Worm (Caenorhabditis elegans) whole organism, mixed stage, embryonic: ENCODE measurements around the gene B0244.10.

Source experiments
- M03D4.4 ChIP-seq: sonication (generic microtip); optimal IDR thresholded peaks from 2 replicates; lab custom pipeline; 2017; ENCODE audit warnings: mild to moderate bottlenecking, missing genetic modification characterization, missing compliant biosample characterization
- bed-3 ChIP-seq: fragments of 200-800 bp; sonication (Bioruptor generic); optimal IDR thresholded peaks from 3 replicates; lab custom pipeline; 2018; ENCODE audit warnings: mild to moderate bottlenecking, missing genetic modification characterization, moderate library complexity, missing compliant biosample characterization
- blmp-1 ChIP-seq: fragments of 150-350 bp; optimal IDR thresholded peaks from 2 replicates; lab custom pipeline; 2014; ENCODE audit warnings: missing biosample characterization, missing genetic modification characterization
- ceh-43 ChIP-seq: fragments of 200-800 bp; sonication (Bioruptor generic); optimal IDR thresholded peaks from 2 replicates; lab custom pipeline; 2018; ENCODE audit warnings: mild to moderate bottlenecking, missing genetic modification characterization, moderate library complexity, missing compliant biosample characterization
- ceh-83 ChIP-seq: fragments of 200-800 bp; sonication (Bioruptor generic); optimal IDR thresholded peaks from 2 replicates; lab custom pipeline; 2018; ENCODE audit warnings: mild to moderate bottlenecking, missing genetic modification characterization, missing compliant biosample characterization
- ces-1 ChIP-seq: fragments of 150-350 bp; optimal IDR thresholded peaks from 2 replicates; lab custom pipeline; 2014; ENCODE audit warnings: missing biosample characterization, missing genetic modification reagents, missing genetic modification characterization
- cnd-1 ChIP-seq: fragments of 200-800 bp; sonication (Bioruptor generic); optimal IDR thresholded peaks from 2 replicates; lab custom pipeline; 2018; ENCODE audit warnings: mild to moderate bottlenecking, missing genetic modification characterization, missing compliant biosample characterization
- elt-3 ChIP-seq: fragments of 150-350 bp; optimal IDR thresholded peaks from 2 replicates; lab custom pipeline; 2014; ENCODE audit warnings: missing biosample characterization, missing genetic modification characterization
- flh-1 ChIP-seq: fragments of 200-800 bp; sonication (Bioruptor generic); optimal IDR thresholded peaks from 2 replicates; lab custom pipeline; 2018; ENCODE audit warnings: mild to moderate bottlenecking, missing genetic modification characterization, moderate library complexity, missing compliant biosample characterization
- hlh-1 ChIP-seq: fragments of 150-350 bp; optimal IDR thresholded peaks from 2 replicates; lab custom pipeline; 2014; ENCODE audit warnings: missing biosample characterization, missing genetic modification reagents, missing genetic modification characterization
- lin-13 ChIP-seq: fragments of 150-350 bp; optimal IDR thresholded peaks from 2 replicates; lab custom pipeline; 2014; ENCODE audit warnings: missing biosample characterization, missing genetic modification characterization
- lin-32 ChIP-seq: fragments of 200-800 bp; sonication (Bioruptor generic); optimal IDR thresholded peaks from 2 replicates; lab custom pipeline; 2018; ENCODE audit warnings: mild to moderate bottlenecking, missing genetic modification characterization, missing compliant biosample characterization
- lsy-2 ChIP-seq: fragments of 150-350 bp; optimal IDR thresholded peaks from 2 replicates; lab custom pipeline; 2014; ENCODE audit warnings: missing biosample characterization, missing genetic modification characterization
- mab-5 ChIP-seq: fragments of 150-350 bp; optimal IDR thresholded peaks from 2 replicates; lab custom pipeline; 2014; ENCODE audit warnings: missing biosample characterization, missing genetic modification characterization
- mep-1 ChIP-seq: fragments of 150-350 bp; optimal IDR thresholded peaks from 2 replicates; lab custom pipeline; 2017; ENCODE audit warnings: missing biosample characterization, missing genetic modification reagents, missing genetic modification characterization, inconsistent platforms
- nhr-12 ChIP-seq: fragments of 150-350 bp; optimal IDR thresholded peaks from 2 replicates; lab custom pipeline; 2014; ENCODE audit warnings: missing biosample characterization, missing genetic modification characterization
- nhr-2 ChIP-seq: fragments of 150-350 bp; optimal IDR thresholded peaks from 2 replicates; lab custom pipeline; 2014; ENCODE audit warnings: missing biosample characterization, missing genetic modification characterization
- nhr-76 ChIP-seq: sonication (generic microtip); optimal IDR thresholded peaks from 2 replicates; lab custom pipeline; 2017; ENCODE audit warnings: missing biosample characterization, missing genetic modification characterization
- pha-4 ChIP-seq: fragments of 150-350 bp; optimal IDR thresholded peaks from 2 replicates; lab custom pipeline; 2018; ENCODE audit warnings: missing biosample characterization, missing genetic modification reagents, missing genetic modification characterization
- sem-2 ChIP-seq: fragments of 200-800 bp; sonication (Bioruptor generic); optimal IDR thresholded peaks from 2 replicates; lab custom pipeline; 2018; ENCODE audit warnings: mild to moderate bottlenecking, missing genetic modification characterization, missing compliant biosample characterization
- snpc-4 ChIP-seq: fragments of 150-350 bp; optimal IDR thresholded peaks from 2 replicates; lab custom pipeline; 2014; ENCODE audit warnings: missing biosample characterization, missing genetic modification characterization
- sptf-1 ChIP-seq: sonication (generic microtip); optimal IDR thresholded peaks from 2 replicates; lab custom pipeline; 2017; ENCODE audit warnings: mild to moderate bottlenecking, missing genetic modification characterization, moderate library complexity, missing compliant biosample characterization
- unc-120 ChIP-seq: sonication (generic microtip); optimal IDR thresholded peaks from 2 replicates; lab custom pipeline; 2017; ENCODE audit warnings: missing genetic modification characterization, missing compliant biosample characterization; ENCODE audit not compliant: poor library complexity, severe bottlenecking
- unc-62 ChIP-seq: fragments of 150-350 bp; optimal IDR thresholded peaks from 2 replicates; lab custom pipeline; 2014; ENCODE audit warnings: missing biosample characterization, missing genetic modification reagents, missing genetic modification characterization
- zip-8 ChIP-seq: fragments of 150-350 bp; optimal IDR thresholded peaks from 2 replicates; lab custom pipeline; 2014; ENCODE audit warnings: missing biosample characterization, missing genetic modification characterization
- ztf-11 ChIP-seq: fragments of 150-350 bp; optimal IDR thresholded peaks from 2 replicates; lab custom pipeline; 2014; ENCODE audit warnings: missing biosample characterization, missing genetic modification characterization

B0244.10 gene

DNA sequence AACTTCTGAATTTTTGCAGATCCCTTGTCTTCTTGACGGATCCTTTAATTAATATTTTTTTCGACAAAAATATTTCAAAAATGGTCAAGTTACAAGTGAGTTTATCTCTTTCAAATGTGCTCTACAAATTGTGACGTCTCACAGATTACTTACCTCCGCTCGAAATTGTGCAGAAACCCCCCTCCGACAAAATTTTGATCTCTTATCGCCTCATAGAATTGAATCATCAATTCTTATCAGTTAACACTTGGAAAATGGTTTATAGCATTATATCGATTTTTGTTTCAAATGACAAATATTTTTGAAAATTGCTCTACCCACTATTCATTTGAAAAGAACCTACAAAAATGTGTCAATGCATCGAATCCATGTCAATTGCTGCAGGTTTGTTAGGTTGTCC, at the start of gene B0244.10:
Gene B0244.10, plus strand, starts transcription at position 254 of the 400 bp plus-strand sequence.
- TF ChIP-seq mep-1 (tag; lab: Kevin White, UChicago) = no peak

DNA sequence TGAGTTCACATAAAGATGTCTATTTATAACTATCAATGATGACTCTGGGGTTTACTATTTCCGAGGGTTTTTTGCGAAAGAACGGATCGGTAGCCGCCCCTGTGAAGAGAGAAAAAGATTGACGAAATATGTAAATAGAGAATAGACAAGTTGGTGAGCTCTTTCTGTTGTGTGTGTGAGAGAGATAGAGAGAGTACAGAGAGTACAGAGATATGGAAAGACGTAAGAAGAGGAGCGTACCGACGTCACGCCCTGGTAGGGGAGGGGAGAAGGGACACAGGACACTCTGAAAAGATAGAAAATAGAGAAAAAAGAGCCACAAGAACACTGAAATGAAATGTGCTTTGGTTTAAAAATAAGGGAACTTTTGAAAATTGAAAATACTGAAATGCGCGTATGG, 46.7 kb upstream of the B0244.10 start:
- peak; percentile 33 for TF ChIP-seq lsy-2 (tag; lab: Kevin White, UChicago)
- TF ChIP-seq pha-4 (tag; lab: Kevin White, UChicago) = peak; percentile 75
- no peak for TF ChIP-seq nhr-12 (tag; lab: Kevin White, UChicago)
- no peak for TF ChIP-seq unc-120 (tag; lab: Kevin White, UChicago)
- TF ChIP-seq flh-1 (GFP tag; lab: Kevin White, UChicago) = no peak
- no peak for TF ChIP-seq nhr-2 (tag; lab: Kevin White, UChicago)
- no peak for TF ChIP-seq sem-2
- peak; percentile 27 for TF ChIP-seq ces-1 (GFP tag; lab: Kevin White, UChicago)

DNA sequence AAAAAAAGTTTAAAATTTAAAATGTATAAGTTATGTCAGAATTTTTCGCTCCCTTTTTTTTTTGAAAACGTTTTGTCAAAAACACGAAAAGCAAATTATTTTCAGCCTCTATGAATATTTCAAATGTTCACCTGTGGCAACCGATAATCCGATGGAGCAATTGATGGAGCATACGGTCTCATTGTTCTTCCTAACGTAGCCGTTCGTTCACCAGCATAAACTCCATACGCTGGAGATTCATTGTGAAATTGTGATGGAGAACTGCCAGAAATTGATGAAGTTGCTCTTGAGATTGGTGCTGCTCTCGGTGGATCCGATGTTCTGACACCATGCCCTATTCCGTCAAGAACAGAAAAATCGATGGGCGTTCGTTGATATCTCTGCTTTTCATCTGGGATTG, 43.1 kb upstream of the B0244.10 start:
- TF ChIP-seq lsy-2 (tag; lab: Kevin White, UChicago) (no peak), cnd-1 (tag; lab: Kevin White, UChicago) (no peak), M03D4.4 (no peak), lin-32 (no peak), ceh-83 (GFP tag; lab: Kevin White, UChicago) (no peak), snpc-4 (tag; lab: Kevin White, UChicago) (no peak), blmp-1 (tag; lab: Kevin White, UChicago) (no peak), unc-62 (no peak), elt-3 (no peak), unc-120 (tag; lab: Kevin White, UChicago) (no peak), mab-5 (tag; lab: Kevin White, UChicago) (no peak), nhr-12 (tag; lab: Kevin White, UChicago) (no peak), hlh-1 (no peak), pha-4 (tag; lab: Kevin White, UChicago) (no peak), ces-1 (GFP tag; lab: Kevin White, UChicago) (no peak)

DNA sequence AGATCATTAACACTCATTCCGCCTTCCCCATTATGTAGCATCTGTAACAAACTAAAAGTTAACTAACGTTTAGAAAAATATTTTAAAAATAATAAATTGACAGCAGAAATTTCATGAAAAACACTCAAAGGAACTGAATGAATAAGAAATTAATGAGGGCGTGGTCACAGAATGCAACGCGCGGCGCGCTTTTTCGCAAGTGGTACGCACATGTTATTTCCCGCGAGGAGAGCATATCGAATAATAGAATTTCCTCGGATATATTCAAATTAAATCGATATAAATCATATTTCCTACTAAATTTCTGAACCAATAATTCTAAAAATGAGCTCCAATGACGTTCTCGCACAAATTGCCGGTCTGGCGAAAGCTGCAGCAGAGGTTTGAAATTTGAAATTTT, 42.3 kb upstream of the B0244.10 start, which contains the start of the genes abi-1 and arle-14:
Gene abi-1, minus strand, starts transcription at position 51 of the 400 bp plus-strand sequence.
Gene arle-14, plus strand, starts transcription at position 217 of the 400 bp plus-strand sequence.
- TF ChIP-seq mep-1 (tag; lab: Kevin White, UChicago) (peak; percentile 31), sptf-1 (tag; lab: Kevin White, UChicago) (peak; percentile 19), bed-3 (GFP tag; lab: Kevin White, UChicago) (no peak), nhr-76 (tag; lab: Kevin White, UChicago) (no peak), ces-1 (GFP tag; lab: Kevin White, UChicago) (peak; percentile 76), lsy-2 (tag; lab: Kevin White, UChicago) (peak; percentile 10)

DNA sequence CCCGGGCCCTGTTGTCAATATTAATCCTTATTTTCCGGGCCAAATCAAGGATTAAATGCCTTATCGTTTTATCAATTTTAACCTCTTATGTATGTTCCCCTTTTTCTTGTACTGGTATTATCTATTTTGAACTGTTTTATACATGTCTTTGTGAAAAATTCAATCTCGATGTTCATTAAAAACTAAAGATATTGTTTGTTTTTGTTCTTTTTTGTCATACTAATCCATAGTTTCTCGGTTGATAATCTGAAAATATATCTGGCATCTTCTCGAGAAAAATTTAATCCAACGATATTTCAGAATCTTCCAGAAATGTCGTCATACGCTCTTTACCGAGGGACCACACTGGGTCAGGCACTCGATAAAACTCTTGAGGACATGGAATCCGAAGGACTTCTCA, 41.2 kb upstream of the B0244.10 start, which contains the start of gene B0336.13:
Gene B0336.13, plus strand, starts transcription at position 301 of the 400 bp plus-strand sequence.
- TF ChIP-seq hlh-1 (no peak), cnd-1 (tag; lab: Kevin White, UChicago) (no peak), sptf-1 (tag; lab: Kevin White, UChicago) (no peak), pha-4 (tag; lab: Kevin White, UChicago) (no peak)
- TF ChIP-seq, all 35 proteins: peak for 0

DNA sequence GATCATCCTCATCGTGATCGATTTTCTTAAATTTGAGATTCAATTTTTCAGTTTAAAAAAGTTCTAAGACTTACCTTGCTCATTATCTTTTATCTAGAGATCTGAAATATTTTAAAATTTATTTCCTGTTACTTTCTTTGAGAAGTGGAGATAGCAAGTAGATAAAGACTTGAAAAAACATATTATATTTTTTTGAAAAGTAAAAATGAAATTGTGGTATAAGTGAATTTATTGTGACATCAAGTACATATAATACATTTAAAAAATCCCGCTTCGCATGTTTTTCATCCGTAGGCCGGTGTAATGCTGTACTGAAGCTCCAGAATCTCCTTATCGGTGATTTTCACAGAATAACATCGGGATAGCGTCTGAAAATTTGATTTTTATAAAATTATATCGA, 37.7 kb upstream of the B0244.10 start, which contains the start of gene B0336.7:
Gene B0336.7, minus strand, starts transcription at position 101 of the 400 bp plus-strand sequence.
- no peak for TF ChIP-seq ces-1 (GFP tag; lab: Kevin White, UChicago)
- TF ChIP-seq blmp-1 (tag; lab: Kevin White, UChicago) = no peak
- TF ChIP-seq zip-8 (tag; lab: Kevin White, UChicago) = no peak
- TF ChIP-seq sem-2 = no peak
- no peak for TF ChIP-seq nhr-2 (tag; lab: Kevin White, UChicago)
- no peak for TF ChIP-seq ceh-43 (GFP tag; lab: Kevin White, UChicago)
- no peak for TF ChIP-seq ztf-11 (tag; lab: Kevin White, UChicago)
- no peak for TF ChIP-seq lsy-2 (tag; lab: Kevin White, UChicago)
- TF ChIP-seq sptf-1 (tag; lab: Kevin White, UChicago) = no peak
- TF ChIP-seq lin-13 (tag; lab: Kevin White, UChicago) = no peak
- TF ChIP-seq cnd-1 (tag; lab: Kevin White, UChicago) = no peak
